Worm (Caenorhabditis elegans) whole organism, L2 larva: ENCODE data around the gene pqn-92.

Experiments
- C34F6.9 ChIP-seq: fragments of 150-350 bp; optimal IDR thresholded peaks from 2 replicates; lab custom pipeline; 2014; ENCODE audit warnings: missing biosample characterization, missing genetic modification characterization
- Y55F3AM.14 ChIP-seq: fragments of 200-800 bp; sonication (Bioruptor generic); optimal IDR thresholded peaks from 2 replicates; lab custom pipeline; 2018; ENCODE audit warnings: mild to moderate bottlenecking, missing genetic modification characterization, missing compliant biosample characterization
- ZK546.5 ChIP-seq: sonication (generic microtip); optimal IDR thresholded peaks from 2 replicates; lab custom pipeline; 2017; ENCODE audit warnings: missing biosample characterization, missing genetic modification characterization
- aly-2 ChIP-seq: fragments of 150-350 bp; optimal IDR thresholded peaks from 2 replicates; lab custom pipeline; 2014; ENCODE audit warnings: missing biosample characterization, missing genetic modification characterization
- blmp-1 ChIP-seq: sonication (generic microtip); optimal IDR thresholded peaks from 2 replicates; lab custom pipeline; 2017; ENCODE audit warnings: missing genetic modification characterization, mild to moderate bottlenecking, missing compliant biosample characterization, antibody characterized with exemption, moderate library complexity; ENCODE audit not compliant: insufficient read depth
- ceh-16 ChIP-seq: fragments of 150-350 bp; optimal IDR thresholded peaks from 2 replicates; lab custom pipeline; 2014; ENCODE audit warnings: missing biosample characterization, missing genetic modification characterization
- ceh-82 ChIP-seq: fragments of 150-350 bp; optimal IDR thresholded peaks from 2 replicates; lab custom pipeline; 2014; ENCODE audit warnings: missing biosample characterization, missing genetic modification characterization
- dmd-4 ChIP-seq: sonication (generic microtip); optimal IDR thresholded peaks from 2 replicates; lab custom pipeline; 2017; ENCODE audit warnings: missing biosample characterization, missing genetic modification characterization
- egl-27 ChIP-seq: sonication (generic microtip); optimal IDR thresholded peaks from 3 replicates; lab custom pipeline; 2017; ENCODE audit warnings: missing biosample characterization, missing genetic modification reagents, missing genetic modification characterization
- elt-3 ChIP-seq: sonication (generic microtip); optimal IDR thresholded peaks from 2 replicates; lab custom pipeline; 2017; ENCODE audit warnings: missing biosample characterization, missing genetic modification characterization
- fos-1 ChIP-seq: fragments of 150-350 bp; optimal IDR thresholded peaks from 2 replicates; lab custom pipeline; 2014; ENCODE audit warnings: missing biosample characterization, missing genetic modification characterization
- lin-11 ChIP-seq: fragments of 150-350 bp; sonication (generic microtip); optimal IDR thresholded peaks from 2 replicates; lab custom pipeline; 2014; ENCODE audit warnings: missing biosample characterization, missing genetic modification characterization, inconsistent platforms, mixed read lengths
- lin-13 ChIP-seq: fragments of 150-350 bp; optimal IDR thresholded peaks from 2 replicates; lab custom pipeline; 2014; ENCODE audit warnings: missing biosample characterization, missing genetic modification reagents, missing genetic modification characterization
- lin-39 ChIP-seq: fragments of 150-350 bp; optimal IDR thresholded peaks from 2 replicates; lab custom pipeline; 2014; ENCODE audit warnings: missing biosample characterization, missing genetic modification reagents, missing genetic modification characterization
- lsy-2 ChIP-seq, 2 experiments: fragments of 150-350 bp in 1 of 2; sonication (generic microtip) in 1 of 2; optimal IDR thresholded peaks; 2 replicates each; lab custom pipeline; 2014 to 2017; ENCODE audit warnings: missing biosample characterization in 2 of 2, missing genetic modification characterization in 2 of 2
- mab-5 ChIP-seq: fragments of 150-350 bp; optimal IDR thresholded peaks from 2 replicates; lab custom pipeline; 2014; ENCODE audit warnings: missing biosample characterization, missing genetic modification characterization
- mdl-1 ChIP-seq, 2 experiments: fragments of 150-350 bp in 1 of 2; sonication (generic microtip) in 1 of 2; optimal IDR thresholded peaks; 2 replicates each; lab custom pipeline; 2017; ENCODE audit warnings: missing biosample characterization in 2 of 2, missing genetic modification characterization in 2 of 2
- nhr-10 ChIP-seq: sonication (generic microtip); optimal IDR thresholded peaks from 2 replicates; lab custom pipeline; 2017; ENCODE audit warnings: missing biosample characterization, missing genetic modification characterization
- nhr-11 ChIP-seq: fragments of 150-350 bp; optimal IDR thresholded peaks from 2 replicates; lab custom pipeline; 2014; ENCODE audit warnings: missing biosample characterization, missing genetic modification characterization
- nhr-129 ChIP-seq: fragments of 150-350 bp; optimal IDR thresholded peaks from 2 replicates; lab custom pipeline; 2014; ENCODE audit warnings: missing biosample characterization, missing genetic modification characterization
- nhr-23 ChIP-seq: fragments of 150-350 bp; optimal IDR thresholded peaks from 2 replicates; lab custom pipeline; 2014; ENCODE audit warnings: missing biosample characterization, missing genetic modification reagents, missing genetic modification characterization
- nhr-237 ChIP-seq: fragments of 150-350 bp; optimal IDR thresholded peaks from 2 replicates; lab custom pipeline; 2014; ENCODE audit warnings: missing biosample characterization, missing genetic modification characterization
- nhr-77 ChIP-seq: fragments of 150-350 bp; optimal IDR thresholded peaks from 2 replicates; lab custom pipeline; 2014; ENCODE audit warnings: missing biosample characterization, missing genetic modification characterization
- peb-1 ChIP-seq: fragments of 150-350 bp; optimal IDR thresholded peaks from 2 replicates; lab custom pipeline; 2014; ENCODE audit warnings: missing biosample characterization, missing genetic modification characterization
- sem-4 ChIP-seq: fragments of 150-350 bp; optimal IDR thresholded peaks from 2 replicates; lab custom pipeline; 2014; ENCODE audit warnings: missing biosample characterization, missing genetic modification reagents, missing genetic modification characterization
- sma-3 ChIP-seq: sonication (generic microtip); optimal IDR thresholded peaks from 2 replicates; lab custom pipeline; 2016; ENCODE audit warnings: missing genetic modification reagents, missing genetic modification characterization, missing compliant biosample characterization
- snpc-4 ChIP-seq: fragments of 150-350 bp; optimal IDR thresholded peaks from 2 replicates; lab custom pipeline; 2014; ENCODE audit warnings: missing biosample characterization, missing genetic modification characterization
- unc-55 ChIP-seq: fragments of 150-350 bp; sonication (generic microtip); optimal IDR thresholded peaks from 3 replicates; lab custom pipeline; 2014; ENCODE audit warnings: missing biosample characterization, missing genetic modification reagents, missing genetic modification characterization
- unc-62 ChIP-seq: fragments of 150-350 bp; optimal IDR thresholded peaks from 2 replicates; lab custom pipeline; 2014; ENCODE audit warnings: missing biosample characterization, missing genetic modification reagents, missing genetic modification characterization
- ztf-1 ChIP-seq: fragments of 200-800 bp; sonication (Bioruptor generic); conservative IDR thresholded peaks from 2 replicates; pipeline ENCODE4 v1.3.6; 2022; ENCODE audit warnings: missing genetic modification characterization, missing compliant biosample characterization

pqn-92 gene

ce11 chrIII:12356588-12356987, 49.0 kb downstream of the pqn-92 start:
- TF ChIP-seq nhr-77 (tag; lab: Kevin White, UChicago) (no peak), fos-1 (tag; lab: Kevin White, UChicago) (no peak), mab-5 (tag; lab: Kevin White, UChicago) (no peak), Y55F3AM.14 (GFP tag; lab: Kevin White, UChicago) (no peak), lin-39 (tag; lab: Kevin White, UChicago) (no peak), ztf-1 (GFP tag; lab: Robert Waterston, UW) (no peak), ZK546.5 (tag; lab: Kevin White, UChicago) (no peak), nhr-237 (tag; lab: Kevin White, UChicago) (no peak), lin-11 (tag; lab: Kevin White, UChicago) (no peak), nhr-23 (tag; lab: Kevin White, UChicago) (no peak), blmp-1 (tag; lab: Kevin White, UChicago) (no peak), nhr-129 (tag; lab: Kevin White, UChicago) (no peak), lin-13 (no peak), sem-4 (tag; lab: Kevin White, UChicago) (no peak), ceh-16 (tag; lab: Kevin White, UChicago) (no peak), unc-55 (GFP tag; lab: Kevin White, UChicago) (no peak), unc-62 (GFP tag; lab: Kevin White, UChicago) (no peak), lsy-2 (tag; optimal IDR thresholded peaks at IDR 0.05; lab: Kevin White, UChicago) (no peak)
- TF ChIP-seq, all 48 proteins: peak for 0

ce11 chrIII:12358461-12358860, 50.9 kb downstream of the pqn-92 start, which contains the start of gene Y75B8A.32:
Y75B8A.32 (minus strand) TSS chrIII:12358561.
- TF ChIP-seq mdl-1 (tag; optimal IDR thresholded peaks at IDR 0.05; lab: Kevin White, UChicago) (no peak), lin-11 (tag; lab: Kevin White, UChicago) (no peak), ceh-82 (tag; lab: Kevin White, UChicago) (no peak), aly-2 (tag; lab: Kevin White, UChicago) (no peak), nhr-10 (tag; lab: Kevin White, UChicago) (no peak), snpc-4 (tag; lab: Kevin White, UChicago) (no peak)

- TF ChIP-seq elt-3 (tag; lab: Kevin White, UChicago) (no peak), egl-27 (tag; lab: Kevin White, UChicago) (no peak), aly-2 (tag; lab: Kevin White, UChicago) (no peak), mab-5 (tag; lab: Kevin White, UChicago) (no peak), peb-1 (tag; lab: Kevin White, UChicago) (no peak), nhr-11 (tag; lab: Kevin White, UChicago) (no peak), sma-3 (GFP tag; lab: Kevin White, UChicago) (no peak), dmd-4 (tag; lab: Kevin White, UChicago) (no peak), ztf-1 (GFP tag; lab: Robert Waterston, UW) (no peak), C34F6.9 (tag; lab: Kevin White, UChicago) (no peak), mdl-1 (tag; optimal IDR thresholded peaks at IDR 0.05; lab: Kevin White, UChicago) (no peak), nhr-23 (tag; lab: Kevin White, UChicago) (no peak)
- TF ChIP-seq, all 48 proteins: peak for 0
Measured at ce11 chrIII:12359265-12359664, 51.7 kb downstream of the pqn-92 start, which contains the start of gene Y75B8A.34. Y75B8A.34 (plus strand) TSS chrIII:12359565.
